Fruit fly (Drosophila melanogaster) whole organism, embryonic: Measurements from ENCODE around the gene CG32855.
A peak's percentile ranks its signal among the peaks of the same experiment; 100 is the strongest.

Experiments used
- B-H1 ChIP-seq: fragments of 200-800 bp; sonication (Bioruptor generic); IDR thresholded peaks from 3 replicates; pipeline ENCODE4 v1.3.6; 2022; ENCODE audit warnings: missing biosample characterization, missing genetic modification characterization
- CG10654 ChIP-seq: fragments of 200-800 bp; sonication (Bioruptor generic); optimal IDR thresholded peaks from 2 replicates; lab custom pipeline; 2016; ENCODE audit warnings: missing biosample characterization, missing genetic modification characterization
- CG11085 ChIP-seq: fragments of 200-800 bp; sonication (Bioruptor generic); IDR thresholded peaks from 2 replicates; pipeline ENCODE4 v1.3.6; 2022; ENCODE audit warnings: missing biosample characterization, missing genetic modification characterization
- CG11398 ChIP-seq: fragments of 200-800 bp; sonication (Bioruptor generic); optimal IDR thresholded peaks from 2 replicates; lab custom pipeline; 2016; ENCODE audit warnings: missing biosample characterization, missing genetic modification characterization
- CG11695 ChIP-seq: fragments of 200-800 bp; sonication (Bioruptor generic); IDR thresholded peaks from 3 replicates; pipeline ENCODE4 v1.3.6; 2022; ENCODE audit warnings: missing biosample characterization, missing genetic modification characterization
- CG11723 ChIP-seq: fragments of 200-800 bp; sonication (Bioruptor generic); optimal IDR thresholded peaks from 2 replicates; lab custom pipeline; 2017; ENCODE audit warnings: missing biosample characterization, mild to moderate bottlenecking, missing genetic modification characterization
- CG12299 ChIP-seq: fragments of 200-800 bp; sonication (Bioruptor generic); optimal IDR thresholded peaks from 2 replicates; lab custom pipeline; 2018; ENCODE audit warnings: missing biosample characterization, mild to moderate bottlenecking, missing genetic modification characterization
- CG12391 ChIP-seq: fragments of 200-800 bp; sonication (Bioruptor generic); optimal IDR thresholded peaks from 3 replicates; lab custom pipeline; 2018; ENCODE audit warnings: missing biosample characterization, mild to moderate bottlenecking, missing genetic modification characterization, moderate library complexity
- CG15011 ChIP-seq: fragments of 200-800 bp; sonication (Bioruptor generic); optimal IDR thresholded peaks from 3 replicates; lab custom pipeline; 2018; ENCODE audit warnings: missing biosample characterization, mild to moderate bottlenecking, missing genetic modification characterization
- CG15601 ChIP-seq: fragments of 200-800 bp; sonication (Bioruptor generic); optimal IDR thresholded peaks from 3 replicates; lab custom pipeline; 2019; ENCODE audit warnings: missing biosample characterization, mild to moderate bottlenecking, missing genetic modification characterization, moderate library complexity
- CG15696 ChIP-seq: fragments of 200-800 bp; sonication (Bioruptor generic); optimal IDR thresholded peaks from 2 replicates; lab custom pipeline; 2019; ENCODE audit warnings: missing biosample characterization, mild to moderate bottlenecking, missing genetic modification characterization, moderate library complexity
- CG17328 ChIP-seq: fragments of 200-800 bp; sonication (Bioruptor generic); IDR thresholded peaks from 2 replicates; pipeline ENCODE4 v1.3.6; 2022; ENCODE audit warnings: missing biosample characterization, missing genetic modification characterization
- CG17359 ChIP-seq: fragments of 200-800 bp; sonication (Bioruptor generic); optimal IDR thresholded peaks from 3 replicates; lab custom pipeline; 2018; ENCODE audit warnings: missing biosample characterization, mild to moderate bottlenecking, missing genetic modification characterization, moderate library complexity
- CG33557 ChIP-seq: fragments of 200-800 bp; sonication (Bioruptor generic); optimal IDR thresholded peaks from 2 replicates; lab custom pipeline; 2019; ENCODE audit warnings: missing biosample characterization, mild to moderate bottlenecking, missing genetic modification characterization, moderate library complexity
- CG34376 ChIP-seq: fragments of 200-800 bp; sonication (Bioruptor generic); optimal IDR thresholded peaks from 2 replicates; lab custom pipeline; 2018; ENCODE audit warnings: missing biosample characterization, mild to moderate bottlenecking, missing genetic modification characterization
- CG4328 ChIP-seq: fragments of 200-800 bp; sonication (Bioruptor generic); optimal IDR thresholded peaks from 3 replicates; lab custom pipeline; 2017; ENCODE audit warnings: missing biosample characterization, missing genetic modification reagents, missing genetic modification characterization
- CG43689 ChIP-seq: fragments of 200-800 bp; sonication (Bioruptor generic); IDR thresholded peaks from 2 replicates; pipeline ENCODE4 v1.3.6; 2022; ENCODE audit warnings: missing biosample characterization, missing genetic modification characterization
- CG4404 ChIP-seq: fragments of 200-800 bp; sonication (Bioruptor generic); IDR thresholded peaks from 2 replicates; pipeline ENCODE4 v1.3.6; 2022; ENCODE audit warnings: missing biosample characterization, missing genetic modification characterization
- CG4730 ChIP-seq: fragments of 200-800 bp; sonication (Bioruptor generic); IDR thresholded peaks from 2 replicates; pipeline ENCODE4 v1.3.6; 2022; ENCODE audit warnings: missing biosample characterization, missing genetic modification characterization
- CG6813 ChIP-seq: fragments of 200-800 bp; sonication (Bioruptor generic); optimal IDR thresholded peaks from 2 replicates; lab custom pipeline; 2017; ENCODE audit warnings: missing biosample characterization, missing genetic modification characterization, mild to moderate bottlenecking, moderate library complexity, missing genetic modification reagents
- CG9797 ChIP-seq: fragments of 200-800 bp; sonication (Bioruptor generic); optimal IDR thresholded peaks from 3 replicates; lab custom pipeline; 2018; ENCODE audit warnings: missing biosample characterization, mild to moderate bottlenecking, missing genetic modification characterization
- CrebB ChIP-seq: fragments of 200-800 bp; sonication (Bioruptor generic); optimal IDR thresholded peaks from 3 replicates; lab custom pipeline; 2018; ENCODE audit warnings: missing biosample characterization, mild to moderate bottlenecking, missing genetic modification characterization
- Fer2 ChIP-seq: fragments of 200-800 bp; sonication (Bioruptor generic); optimal IDR thresholded peaks from 2 replicates; lab custom pipeline; 2018; ENCODE audit warnings: missing biosample characterization, mild to moderate bottlenecking, missing genetic modification characterization, moderate library complexity
- Hand ChIP-seq: fragments of 200-800 bp; sonication (Bioruptor generic); optimal IDR thresholded peaks from 2 replicates; lab custom pipeline; 2017; ENCODE audit warnings: mild to moderate bottlenecking, missing biosample characterization, missing genetic modification reagents, missing genetic modification characterization
- Hr51 ChIP-seq, 2 experiments: fragments of 200-800 bp; sonication (Bioruptor generic); optimal IDR thresholded peaks; 2 replicates in 1 of 2; 3 replicates in 1 of 2; lab custom pipeline; 2016 to 2018; ENCODE audit warnings: missing biosample characterization in 2 of 2, missing genetic modification characterization in 2 of 2, mild to moderate bottlenecking in 1 of 2, moderate library complexity in 1 of 2
- NC2β ChIP-seq: fragments of 200-800 bp; sonication (Bioruptor generic); optimal IDR thresholded peaks from 2 replicates; lab custom pipeline; 2016; ENCODE audit warnings: missing biosample characterization, missing genetic modification characterization
- Scr ChIP-seq: fragments of 200-800 bp; sonication (Bioruptor generic); IDR thresholded peaks from 2 replicates; pipeline ENCODE4 v1.3.6; 2022; ENCODE audit warnings: missing biosample characterization, missing genetic modification characterization; ENCODE audit not compliant: partially characterized antibody
- Sin3A ChIP-seq: fragments of >200 bp; optimal IDR thresholded peaks from 2 replicates; lab custom pipeline; 2018
- YL-1 ChIP-seq: fragments of 200-800 bp; sonication (Bioruptor generic); optimal IDR thresholded peaks from 3 replicates; lab custom pipeline; 2017; ENCODE audit warnings: missing biosample characterization, mild to moderate bottlenecking, missing genetic modification characterization
- ap ChIP-seq: fragments of 200-800 bp; sonication (Bioruptor generic); IDR thresholded peaks from 2 replicates; pipeline ENCODE4 v1.3.6; 2022; ENCODE audit warnings: missing biosample characterization, missing genetic modification characterization
- ash1 ChIP-seq: fragments of 200-800 bp; sonication (Bioruptor generic); optimal IDR thresholded peaks from 2 replicates; lab custom pipeline; 2018; ENCODE audit warnings: missing biosample characterization, mild to moderate bottlenecking, missing genetic modification characterization
- croc ChIP-seq: fragments of 200-800 bp; sonication (Bioruptor generic); conservative IDR thresholded peaks from 3 replicates; pipeline ENCODE4 v1.3.6; 2022; ENCODE audit warnings: missing biosample characterization, missing genetic modification characterization
- ewg ChIP-seq: fragments of 200-800 bp; sonication (Bioruptor generic); optimal IDR thresholded peaks from 3 replicates; lab custom pipeline; 2017; ENCODE audit warnings: mild to moderate bottlenecking, missing biosample characterization, missing genetic modification reagents, missing genetic modification characterization
- exex ChIP-seq: fragments of 200-800 bp; sonication (Bioruptor generic); optimal IDR thresholded peaks from 4 replicates; lab custom pipeline; 2018; ENCODE audit warnings: missing biosample characterization, mild to moderate bottlenecking, missing genetic modification characterization, moderate library complexity
- gsb-n ChIP-seq: fragments of 200-800 bp; sonication (Bioruptor generic); optimal IDR thresholded peaks from 3 replicates; lab custom pipeline; 2018; ENCODE audit warnings: missing biosample characterization, mild to moderate bottlenecking, missing genetic modification characterization
- jing ChIP-seq: fragments of 200-800 bp; sonication (Bioruptor generic); optimal IDR thresholded peaks from 2 replicates; lab custom pipeline; 2018; ENCODE audit warnings: missing biosample characterization, mild to moderate bottlenecking, missing genetic modification characterization
- lbe ChIP-seq: fragments of 200-800 bp; sonication (Bioruptor generic); optimal IDR thresholded peaks from 2 replicates; lab custom pipeline; 2016; ENCODE audit warnings: missing biosample characterization, mild to moderate bottlenecking, missing genetic modification characterization
- lola ChIP-seq, 3 experiments: fragments of >200 bp in 2 of 3; fragments of 200-800 bp in 1 of 3; sonication (Bioruptor generic) in 1 of 3; optimal IDR thresholded peaks; 2 replicates each; lab custom pipeline; 2017 to 2019; ENCODE audit warnings: missing biosample characterization in 3 of 3, missing genetic modification characterization in 3 of 3, mild to moderate bottlenecking in 1 of 3, moderate library complexity in 1 of 3
- lov ChIP-seq, 2 experiments: fragments of 200-800 bp in 1 of 2; fragments of >200 bp in 1 of 2; sonication (Bioruptor generic) in 1 of 2; IDR thresholded peaks in 1 of 2; optimal IDR thresholded peaks in 1 of 2; 2 replicates in 1 of 2; 3 replicates in 1 of 2; pipeline versions ENCODE4 v1.3.6 to Lab custom; 2017 to 2022; ENCODE audit warnings: missing biosample characterization in 1 of 2, missing genetic modification characterization in 1 of 2
- mirr ChIP-seq: fragments of 200-800 bp; sonication (Bioruptor generic); optimal IDR thresholded peaks from 3 replicates; lab custom pipeline; 2018; ENCODE audit warnings: missing biosample characterization, mild to moderate bottlenecking, missing genetic modification characterization
- oc ChIP-seq: fragments of 200-800 bp; sonication (Bioruptor generic); optimal IDR thresholded peaks from 2 replicates; lab custom pipeline; 2018; ENCODE audit warnings: missing biosample characterization, mild to moderate bottlenecking, missing genetic modification characterization, moderate library complexity
- org-1 ChIP-seq: fragments of 200-800 bp; sonication (Bioruptor generic); optimal IDR thresholded peaks from 2 replicates; lab custom pipeline; 2017; ENCODE audit warnings: missing biosample characterization, missing genetic modification characterization
- pan ChIP-seq, 4 experiments: fragments of >200 bp in 3 of 4; fragments of 200-800 bp in 1 of 4; sonication (Bioruptor generic) in 1 of 4; optimal IDR thresholded peaks in 3 of 4; IDR thresholded peaks in 1 of 4; 2 replicates each; pipeline versions ENCODE4 v1.3.6 to Lab custom; 2017 to 2022; ENCODE audit warnings: missing biosample characterization in 2 of 4, missing genetic modification characterization in 2 of 4, mixed read lengths in 1 of 4
- sc ChIP-seq, 3 experiments: fragments of >200 bp in 2 of 3; fragments of 200-800 bp in 1 of 3; sonication (Bioruptor generic) in 1 of 3; optimal IDR thresholded peaks; 2 replicates in 2 of 3; 3 replicates in 1 of 3; lab custom pipeline; 2017; ENCODE audit warnings: mild to moderate bottlenecking in 1 of 3, missing biosample characterization in 1 of 3, missing genetic modification characterization in 1 of 3, missing genetic modification reagents in 1 of 3
- slp2 ChIP-seq: fragments of 200-800 bp; sonication (Bioruptor generic); optimal IDR thresholded peaks from 2 replicates; lab custom pipeline; 2016; ENCODE audit warnings: missing biosample characterization, missing genetic modification characterization
- sob ChIP-seq: fragments of 200-800 bp; sonication (Bioruptor generic); IDR thresholded peaks from 2 replicates; pipeline ENCODE4 v1.3.6; 2022; ENCODE audit warnings: missing biosample characterization, missing genetic modification characterization
- sug ChIP-seq: fragments of 200-800 bp; optimal IDR thresholded peaks from 2 replicates; lab custom pipeline; 2019; ENCODE audit warnings: missing biosample characterization, mild to moderate bottlenecking, missing genetic modification characterization, moderate library complexity
- tna ChIP-seq: fragments of 200-800 bp; sonication (Bioruptor generic); IDR thresholded peaks from 2 replicates; pipeline ENCODE4 v1.3.6; 2022; ENCODE audit warnings: missing biosample characterization, missing genetic modification characterization; ENCODE audit not compliant: partially characterized antibody

CG32855 gene

dm6 chr3R:16069266-16069665 is 11.5 kb downstream of the CG32855 start (continued):
- TF ChIP-seq NC2β (GFP tag; lab: Kevin White, UChicago) (peak; percentile 28), gsb-n (tag; lab: Kevin White, UChicago) (peak; percentile 68), ewg (GFP tag; lab: Kevin White, UChicago) (no peak), CG11695 (GFP tag; lab: Robert Waterston, UW) (peak; percentile 23; the same call in 1 of the 3 replicates), sug (tag; lab: Kevin White, UChicago) (no peak), CG17359 (tag; lab: Kevin White, UChicago) (no peak), lola (GFP tag; optimal IDR thresholded peaks at IDR 0.05; lab: Kevin White, UChicago) (peak in 1 of 3 experiments; percentile 24), lbe (GFP tag; lab: Kevin White, UChicago) (no peak), ap (no peak), CG12391 (tag; lab: Kevin White, UChicago) (peak; percentile 9), CrebB (tag; lab: Kevin White, UChicago) (peak; percentile 45), CG4730 (GFP tag; lab: Robert Waterston, UW) (no peak), jing (GFP tag; lab: Kevin White, UChicago) (no peak), CG17328 (GFP tag; lab: Robert Waterston, UW) (0 out of 2 replicates have a peak, but pooled peaks have one; percentile 7), org-1 (GFP tag; lab: Kevin White, UChicago) (peak; percentile 56), YL-1 (GFP tag; lab: Kevin White, UChicago) (peak; percentile 5), Scr (GFP tag; lab: Robert Waterston, UW) (no peak), CG4328 (GFP tag; lab: Kevin White, UChicago) (no peak), sob (GFP tag; lab: Robert Waterston, UW) (0 out of 2 replicates have a peak, but pooled peaks have one; percentile 27), CG15601 (no peak), slp2 (GFP tag; lab: Kevin White, UChicago) (no peak), Hr51 (GFP tag; optimal IDR thresholded peaks at IDR 0.05; lab: Kevin White, UChicago) (no peak), CG15696 (tag; lab: Kevin White, UChicago) (peak; percentile 38), pan (optimal IDR thresholded peaks at IDR 0.05; lab: Kevin White, UChicago) (no peak), pan (GFP tag; optimal IDR thresholded peaks at IDR 0.05 in 1 of 2, IDR thresholded peaks at IDR 0.05 in 1 of 2) (peak in 1 of 2 experiments; percentile 51), CG33557 (GFP tag; lab: Kevin White, UChicago) (peak; percentile 40), CG9797 (GFP tag; lab: Kevin White, UChicago) (no peak), B-H1 (no peak; the same call in 2 of the 3 replicates), CG11723 (peak; percentile 42), tna (GFP tag; lab: Robert Waterston, UW) (no peak), mirr (GFP tag; lab: Kevin White, UChicago) (peak; percentile 54), Fer2 (tag; lab: Kevin White, UChicago) (no peak), CG6813 (GFP tag; lab: Kevin White, UChicago) (peak; percentile 54), Hand (GFP tag; lab: Kevin White, UChicago) (no peak), Sin3A (lab: Kevin White, UChicago) (no peak), lov (optimal IDR thresholded peaks at IDR 0.05; lab: Kevin White, UChicago) (no peak), lov (GFP tag; IDR thresholded peaks at IDR 0.05; lab: Robert Waterston, UW) (no peak), exex (no peak), croc (no peak), CG43689 (no peak), CG15011 (peak; percentile 43), CG11398 (no peak), CG34376 (no peak), CG11085 (GFP tag; lab: Robert Waterston, UW) (0 out of 2 replicates have a peak, but pooled peaks have one; percentile 29), CG12299 (tag; lab: Kevin White, UChicago) (no peak), sc (optimal IDR thresholded peaks at IDR 0.05; lab: Kevin White, UChicago) (no peak), sc (GFP tag; optimal IDR thresholded peaks at IDR 0.05; lab: Kevin White, UChicago) (peak; percentile 40), CG10654 (GFP tag; lab: Kevin White, UChicago) (no peak), CG4404 (GFP tag; lab: Robert Waterston, UW) (no peak), ash1 (GFP tag; lab: Kevin White, UChicago) (no peak), oc (peak; percentile 73)
